Worm (Caenorhabditis elegans): ENCODE results near the gene bath-29.

- TF ChIP-seq snpc-4 (tag; optimal IDR thresholded peaks at IDR 0.05), result no peak
- no peak for TF ChIP-seq unc-39 (tag; optimal IDR thresholded peaks at IDR 0.05)
- TF ChIP-seq drap-1 (GFP tag; optimal IDR thresholded peaks at IDR 0.05), result no peak
- TF ChIP-seq elt-1 (tag; optimal IDR thresholded peaks at IDR 0.05; ENCODE audit: borderline replicate concordance, insufficient read depth), result no peak
- no peak for TF ChIP-seq lin-13 (tag; optimal IDR thresholded peaks at IDR 0.05)
- no peak for TF ChIP-seq lin-32 (GFP tag; optimal IDR thresholded peaks at IDR 0.05)
- TF ChIP-seq ztf-11 (tag; optimal IDR thresholded peaks at IDR 0.05), result no peak
- no peak for TF ChIP-seq bed-3 (GFP tag; optimal IDR thresholded peaks at IDR 0.05)
- no peak for TF ChIP-seq pha-4 (tag; optimal IDR thresholded peaks at IDR 0.05)
- no peak for TF ChIP-seq ceh-43 (GFP tag; optimal IDR thresholded peaks at IDR 0.05)
Measured at ce11 chrII:3383116-3383515, 34.8 kb downstream of the bath-29 start.
